Worm (Caenorhabditis elegans) whole organism, L4/young adult: Measurements from ENCODE around the gene dlc-3.

Source experiments
- W03F9.2 ChIP-seq: fragments of 150-350 bp; optimal IDR thresholded peaks from 2 replicates; lab custom pipeline; 2014; ENCODE audit warnings: missing biosample characterization, missing genetic modification characterization
- dao-5 ChIP-seq: sonication (generic microtip); optimal IDR thresholded peaks from 2 replicates; lab custom pipeline; 2016; ENCODE audit warnings: missing genotype, missing genetic modification characterization, moderate library complexity, missing compliant biosample characterization
- him-1 ChIP-seq: sonication (generic microtip); optimal IDR thresholded peaks from 2 replicates; lab custom pipeline; 2016; ENCODE audit warnings: missing genotype, missing genetic modification reagents, missing genetic modification characterization, missing compliant biosample characterization

DNA sequence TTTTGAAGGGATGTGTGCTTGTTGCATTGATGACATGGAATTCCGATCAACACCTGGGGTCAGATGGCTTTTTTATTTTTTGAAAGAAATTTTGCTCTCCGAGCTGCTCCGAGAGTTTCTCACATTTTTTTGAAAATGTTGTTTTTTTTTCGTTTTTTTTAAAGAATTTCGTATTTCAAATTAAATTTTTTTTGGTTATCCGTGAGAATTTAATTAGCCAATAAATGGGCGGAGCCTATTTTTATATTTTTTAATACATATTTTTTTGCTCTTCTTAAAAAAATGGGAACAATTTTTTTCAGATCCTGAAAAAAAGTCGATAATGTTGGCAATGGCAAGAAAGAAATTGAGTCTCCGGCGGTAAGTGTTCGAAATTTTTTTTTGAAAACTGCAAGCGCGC, at the start of gene dlc-3:
- TF ChIP-seq him-1 (tag; lab: Kevin White, UChicago) (no peak), W03F9.2 (no peak), dao-5 (no peak)
